Worm (Caenorhabditis elegans) whole organism, late embryonic: ENCODE results near the gene F44G4.7.

Experiments
- F13H6.1 ChIP-seq: sonication (generic microtip); optimal IDR thresholded peaks from 2 replicates; lab custom pipeline; 2016; ENCODE audit warnings: missing genetic modification characterization, missing compliant biosample characterization
- T23F11.4 ChIP-seq: fragments of 200-800 bp; sonication (Bioruptor generic); optimal IDR thresholded peaks from 2 replicates; lab custom pipeline; 2018; ENCODE audit warnings: mild to moderate bottlenecking, missing genetic modification characterization, missing compliant biosample characterization
- ama-1 ChIP-seq: fragments of 150-350 bp; optimal IDR thresholded peaks from 2 replicates; lab custom pipeline; 2014
- ceh-18 ChIP-seq: sonication (generic microtip); optimal IDR thresholded peaks from 2 replicates; lab custom pipeline; 2016; ENCODE audit warnings: missing genetic modification characterization, missing compliant biosample characterization
- ceh-19 ChIP-seq: fragments of 200-800 bp; sonication (Bioruptor generic); optimal IDR thresholded peaks from 2 replicates; lab custom pipeline; 2018; ENCODE audit warnings: mild to moderate bottlenecking, missing genetic modification characterization, missing compliant biosample characterization
- ceh-31 ChIP-seq: sonication (generic microtip); optimal IDR thresholded peaks from 2 replicates; lab custom pipeline; 2016; ENCODE audit warnings: missing genetic modification characterization, missing compliant biosample characterization
- ceh-34 ChIP-seq: sonication (generic microtip); optimal IDR thresholded peaks from 2 replicates; lab custom pipeline; 2016; ENCODE audit warnings: mild to moderate bottlenecking, missing genetic modification characterization, missing compliant biosample characterization
- ceh-45 ChIP-seq: fragments of 200-800 bp; sonication (Bioruptor generic); IDR thresholded peaks from 2 replicates; pipeline ENCODE4 v1.3.6; 2022; ENCODE audit warnings: missing genetic modification reagents, missing genetic modification characterization, missing compliant biosample characterization
- ceh-48 ChIP-seq: sonication (generic microtip); optimal IDR thresholded peaks from 2 replicates; lab custom pipeline; 2016; ENCODE audit warnings: missing genetic modification characterization, inconsistent platforms, missing compliant biosample characterization
- ceh-6 ChIP-seq: fragments of 200-800 bp; sonication (Bioruptor generic); optimal IDR thresholded peaks from 2 replicates; lab custom pipeline; 2018; ENCODE audit warnings: mild to moderate bottlenecking, missing genetic modification characterization, missing compliant biosample characterization
- ceh-9 ChIP-seq: sonication (generic microtip); optimal IDR thresholded peaks from 2 replicates; lab custom pipeline; 2016; ENCODE audit warnings: mild to moderate bottlenecking, missing genetic modification characterization, inconsistent platforms, missing compliant biosample characterization
- che-1 ChIP-seq: sonication (generic microtip); optimal IDR thresholded peaks from 2 replicates; lab custom pipeline; 2016; ENCODE audit warnings: mild to moderate bottlenecking, missing genetic modification characterization, missing compliant biosample characterization
- dmd-4 ChIP-seq: sonication (generic microtip); optimal IDR thresholded peaks from 2 replicates; lab custom pipeline; 2016; ENCODE audit warnings: borderline replicate concordance, missing genetic modification characterization, missing compliant biosample characterization
- elt-4 ChIP-seq: sonication (generic microtip); optimal IDR thresholded peaks from 2 replicates; lab custom pipeline; 2016; ENCODE audit warnings: missing genetic modification characterization, missing compliant biosample characterization
- fax-1 ChIP-seq: sonication (generic microtip); optimal IDR thresholded peaks from 2 replicates; lab custom pipeline; 2016; ENCODE audit warnings: missing genotype, missing genetic modification characterization, missing compliant biosample characterization
- fkh-10 ChIP-seq: fragments of 150-350 bp; optimal IDR thresholded peaks from 2 replicates; lab custom pipeline; 2014; ENCODE audit warnings: missing biosample characterization, missing genetic modification reagents, missing genetic modification characterization
- fkh-6 ChIP-seq: sonication (generic microtip); optimal IDR thresholded peaks from 2 replicates; lab custom pipeline; 2016; ENCODE audit warnings: missing genetic modification characterization, missing compliant biosample characterization
- gmeb-2 ChIP-seq: sonication (generic microtip); optimal IDR thresholded peaks from 2 replicates; lab custom pipeline; 2016; ENCODE audit warnings: missing genetic modification characterization, inconsistent platforms, missing compliant biosample characterization
- hlh-13 ChIP-seq: fragments of 200-800 bp; sonication (Bioruptor generic); optimal IDR thresholded peaks from 2 replicates; lab custom pipeline; 2018; ENCODE audit warnings: mild to moderate bottlenecking, missing genetic modification characterization, missing compliant biosample characterization
- hlh-30 ChIP-seq: sonication (generic microtip); optimal IDR thresholded peaks from 2 replicates; lab custom pipeline; 2017; ENCODE audit warnings: antibody characterized with exemption, missing genetic modification characterization, missing compliant biosample characterization; ENCODE audit not compliant: insufficient read depth
- hlh-6 ChIP-seq: sonication (generic microtip); optimal IDR thresholded peaks from 2 replicates; lab custom pipeline; 2016; ENCODE audit warnings: missing genotype, missing genetic modification characterization, missing compliant biosample characterization
- hlh-8 ChIP-seq: sonication (generic microtip); optimal IDR thresholded peaks from 2 replicates; lab custom pipeline; 2016; ENCODE audit warnings: missing genotype, missing genetic modification characterization, missing compliant biosample characterization
- lin-11 ChIP-seq: fragments of 200-800 bp; sonication (Bioruptor generic); optimal IDR thresholded peaks from 2 replicates; lab custom pipeline; 2018; ENCODE audit warnings: mild to moderate bottlenecking, missing genetic modification characterization, missing compliant biosample characterization
- mec-3 ChIP-seq: sonication (generic microtip); optimal IDR thresholded peaks from 2 replicates; lab custom pipeline; 2016; ENCODE audit warnings: borderline replicate concordance, missing genetic modification characterization, missing compliant biosample characterization
- nhr-11 ChIP-seq: fragments of 150-350 bp; optimal IDR thresholded peaks from 2 replicates; lab custom pipeline; 2014; ENCODE audit warnings: missing biosample characterization, missing genetic modification characterization
- nhr-232 ChIP-seq: sonication (generic microtip); optimal IDR thresholded peaks from 2 replicates; lab custom pipeline; 2016; ENCODE audit warnings: missing genetic modification characterization, missing compliant biosample characterization
- npax-4 ChIP-seq: sonication (generic microtip); optimal IDR thresholded peaks from 2 replicates; lab custom pipeline; 2016; ENCODE audit warnings: missing genetic modification characterization, missing compliant biosample characterization
- pag-3 ChIP-seq: sonication (generic microtip); optimal IDR thresholded peaks from 2 replicates; lab custom pipeline; 2016; ENCODE audit warnings: missing compliant biosample characterization, missing genetic modification characterization, borderline replicate concordance
- pha-2 ChIP-seq: sonication (generic microtip); optimal IDR thresholded peaks from 2 replicates; lab custom pipeline; 2017; ENCODE audit warnings: mild to moderate bottlenecking, missing genetic modification characterization, missing compliant biosample characterization
- ref-2 ChIP-seq: sonication (generic microtip); optimal IDR thresholded peaks from 2 replicates; lab custom pipeline; 2016; ENCODE audit warnings: missing genetic modification characterization, missing compliant biosample characterization
- sdc-2 ChIP-seq: sonication (generic microtip); optimal IDR thresholded peaks from 2 replicates; lab custom pipeline; 2016; ENCODE audit warnings: missing genotype, missing genetic modification characterization, missing compliant biosample characterization
- sox-2 ChIP-seq: fragments of 200-800 bp; sonication (Bioruptor generic); IDR thresholded peaks from 2 replicates; pipeline ENCODE4 v1.3.6; 2022; ENCODE audit warnings: missing genetic modification reagents, missing genetic modification characterization, missing compliant biosample characterization
- sox-4 ChIP-seq: sonication (generic microtip); optimal IDR thresholded peaks from 2 replicates; lab custom pipeline; 2017; ENCODE audit warnings: mild to moderate bottlenecking, missing genetic modification characterization, inconsistent platforms, missing compliant biosample characterization
- syd-9 ChIP-seq: sonication (generic microtip); optimal IDR thresholded peaks from 2 replicates; lab custom pipeline; 2016; ENCODE audit warnings: mild to moderate bottlenecking, missing genetic modification characterization, moderate library complexity, missing compliant biosample characterization
- tbx-2 ChIP-seq: sonication (generic microtip); optimal IDR thresholded peaks from 2 replicates; lab custom pipeline; 2016; ENCODE audit warnings: missing genetic modification characterization, missing compliant biosample characterization
- tbx-7 ChIP-seq: sonication (generic microtip); optimal IDR thresholded peaks from 2 replicates; lab custom pipeline; 2016; ENCODE audit warnings: missing genotype, missing genetic modification characterization, missing compliant biosample characterization
- unc-3 ChIP-seq, 2 experiments: fragments of 200-800 bp in 1 of 2; sonication (Bioruptor generic) in 1 of 2; sonication (generic microtip) in 1 of 2; conservative IDR thresholded peaks in 1 of 2; optimal IDR thresholded peaks in 1 of 2; 2 replicates each; pipeline versions ENCODE4 v1.3.6 to Lab custom; 2016 to 2022; ENCODE audit warnings: missing compliant biosample characterization in 2 of 2, missing genetic modification characterization in 2 of 2, missing genetic modification reagents in 1 of 2
- unc-42 ChIP-seq: sonication (generic microtip); optimal IDR thresholded peaks from 2 replicates; lab custom pipeline; 2016; ENCODE audit warnings: missing genotype, missing genetic modification characterization, missing compliant biosample characterization
- unc-86 ChIP-seq: sonication (generic microtip); optimal IDR thresholded peaks from 2 replicates; lab custom pipeline; 2016; ENCODE audit warnings: missing genetic modification characterization, missing compliant biosample characterization

Gene F44G4.7

DNA sequence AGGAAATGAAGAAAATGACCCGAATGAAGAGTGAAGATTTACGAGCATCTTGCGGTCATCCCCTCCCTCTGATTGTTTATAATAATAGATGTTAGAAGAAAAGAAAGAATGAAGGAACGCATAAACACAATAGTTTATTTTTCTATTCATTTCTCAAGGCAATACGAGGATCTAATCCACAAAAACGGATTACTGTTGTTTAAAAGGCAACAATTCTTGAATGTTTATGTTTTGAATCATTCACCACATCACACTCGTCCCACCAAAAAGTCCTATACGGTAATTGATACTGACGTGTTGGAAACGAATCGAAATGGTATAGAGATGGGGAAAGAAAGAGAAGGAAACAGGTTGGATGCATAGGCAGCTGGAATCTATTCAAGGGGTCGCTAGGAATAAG is 16.7 kb upstream of the F44G4.7 start:
- TF ChIP-seq ama-1 (lab: Kevin White, UChicago) (no peak), nhr-232 (no peak), dmd-4 (tag; lab: Kevin White, UChicago) (no peak), npax-4 (no peak), ceh-6 (GFP tag; lab: Kevin White, UChicago) (no peak), nhr-11 (tag; lab: Kevin White, UChicago) (no peak), mec-3 (tag; lab: Kevin White, UChicago) (no peak), pha-2 (tag; lab: Kevin White, UChicago) (no peak)
- TF ChIP-seq, all 69 proteins: peak for 0

DNA sequence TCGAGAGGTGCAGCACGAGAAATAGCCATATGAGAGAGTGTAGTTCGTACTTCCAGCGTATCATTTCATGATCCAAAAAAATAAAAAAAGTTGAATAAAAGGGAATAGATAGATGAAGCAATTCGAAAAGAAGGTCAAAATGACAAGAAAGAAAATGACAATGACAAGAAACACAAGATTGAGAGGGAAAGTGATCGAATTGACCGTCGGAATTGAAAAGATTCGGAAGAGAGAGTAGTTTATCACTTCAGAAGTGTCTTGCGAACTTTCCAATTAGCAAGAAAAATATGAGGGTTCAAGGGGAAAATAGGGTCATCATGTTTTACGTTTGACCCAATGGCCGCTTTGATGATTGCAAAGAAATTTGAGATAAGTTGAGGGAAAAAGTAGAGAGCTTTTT is 14.7 kb upstream of the F44G4.7 start, which contains the start of gene dep-1:
TSS of gene dep-1 (minus strand) at position 95 of the 400 bp plus-strand sequence.
- TF ChIP-seq elt-4 (tag; lab: Kevin White, UChicago) (no peak), tbx-2 (tag; lab: Kevin White, UChicago) (no peak)

DNA sequence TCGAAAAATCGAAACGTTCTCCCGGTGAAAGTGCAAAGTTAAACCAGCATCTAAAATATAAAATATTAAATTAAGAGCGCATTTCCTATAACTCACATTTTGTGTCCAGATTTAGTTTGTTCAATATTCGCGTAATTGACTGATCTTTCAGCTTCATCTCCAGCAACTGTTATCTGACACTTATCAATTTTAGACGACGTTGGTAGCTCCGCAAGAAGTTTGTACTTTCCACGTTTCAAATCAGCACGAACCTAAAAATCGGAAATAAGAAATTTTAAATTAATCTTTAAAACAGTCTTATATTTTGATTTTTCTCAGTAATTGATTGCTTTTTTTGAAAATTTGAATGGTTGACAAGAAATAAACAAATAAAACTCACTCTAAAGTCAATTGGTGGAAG is 12.7 kb upstream of the F44G4.7 start:
- TF ChIP-seq sox-4 (tag; lab: Kevin White, UChicago), result no peak
- no peak for TF ChIP-seq fax-1 (tag; lab: Kevin White, UChicago)
- TF ChIP-seq mec-3 (tag; lab: Kevin White, UChicago), result no peak
- no peak for TF ChIP-seq ceh-45 (GFP tag; lab: Robert Waterston, UW)
- no peak for TF ChIP-seq che-1 (tag; lab: Kevin White, UChicago)
- TF ChIP-seq pag-3 (tag; lab: Kevin White, UChicago), result no peak
- TF ChIP-seq unc-3 (GFP tag; conservative IDR thresholded peaks at IDR 0.05; lab: Robert Waterston, UW), result no peak
- no peak for TF ChIP-seq unc-3 (tag; optimal IDR thresholded peaks at IDR 0.05; lab: Kevin White, UChicago)
- TF ChIP-seq ceh-48 (tag; lab: Kevin White, UChicago), result no peak
- no peak for TF ChIP-seq npax-4
- TF ChIP-seq sox-2 (GFP tag; lab: Robert Waterston, UW), result no peak
- TF ChIP-seq lin-11 (tag; lab: Kevin White, UChicago), result no peak
- no peak for TF ChIP-seq tbx-7 (tag; lab: Kevin White, UChicago)

DNA sequence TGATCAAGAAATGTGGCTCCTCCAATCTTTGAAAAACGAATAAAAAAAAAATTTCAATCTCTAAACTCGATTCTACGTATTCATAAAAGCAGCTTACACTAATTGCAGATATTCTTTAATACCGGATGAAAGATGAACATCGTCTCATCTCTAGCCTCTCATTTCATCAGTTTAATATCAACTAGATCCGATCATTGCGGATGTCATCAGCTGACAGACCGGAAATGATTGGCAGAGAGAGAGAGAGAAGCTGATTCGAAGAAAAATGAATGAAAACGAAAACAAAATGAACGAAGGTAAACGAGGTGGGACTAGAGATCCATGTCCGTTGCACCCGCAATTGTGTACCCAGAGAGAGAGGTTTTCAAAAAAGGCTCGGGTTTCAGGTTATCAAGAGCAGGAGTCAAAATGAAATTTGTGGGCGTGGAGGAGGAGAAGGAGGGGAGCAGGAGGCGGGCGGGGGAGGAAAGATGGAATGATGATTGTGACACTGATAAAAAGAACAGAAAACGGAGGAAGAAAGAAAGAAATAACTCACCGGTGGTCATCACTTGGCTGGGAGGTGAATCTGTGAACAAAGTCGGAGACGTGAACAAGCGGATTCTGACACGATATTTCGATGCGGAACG is 10.0 kb upstream of the F44G4.7 start:
- TF ChIP-seq ceh-19 (GFP tag; lab: Kevin White, UChicago), result peak; percentile 17
- peak; percentile 1 for TF ChIP-seq ceh-18
- TF ChIP-seq tbx-7 (tag; lab: Kevin White, UChicago), result no peak

DNA sequence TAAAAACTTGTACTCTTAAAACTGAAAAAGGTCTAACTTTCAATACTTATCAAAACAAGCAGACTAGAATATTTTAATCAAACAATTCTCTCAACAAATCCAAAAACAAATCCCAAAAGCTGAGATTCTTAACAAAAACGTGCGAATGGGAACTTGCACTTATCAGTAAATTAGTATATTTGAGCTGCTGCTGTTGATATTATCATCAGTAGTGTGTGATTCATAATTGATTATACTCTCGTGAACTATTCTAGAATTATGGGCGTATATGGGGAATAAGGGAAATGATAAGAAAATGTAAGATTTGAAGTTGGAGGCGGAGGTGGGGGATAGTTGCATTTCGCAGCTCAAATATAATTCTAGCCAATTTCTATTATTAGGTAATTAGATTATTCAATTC is 9.2 kb upstream of the F44G4.7 start:
- TF ChIP-seq unc-42 (no peak), ama-1 (lab: Kevin White, UChicago) (no peak)

DNA sequence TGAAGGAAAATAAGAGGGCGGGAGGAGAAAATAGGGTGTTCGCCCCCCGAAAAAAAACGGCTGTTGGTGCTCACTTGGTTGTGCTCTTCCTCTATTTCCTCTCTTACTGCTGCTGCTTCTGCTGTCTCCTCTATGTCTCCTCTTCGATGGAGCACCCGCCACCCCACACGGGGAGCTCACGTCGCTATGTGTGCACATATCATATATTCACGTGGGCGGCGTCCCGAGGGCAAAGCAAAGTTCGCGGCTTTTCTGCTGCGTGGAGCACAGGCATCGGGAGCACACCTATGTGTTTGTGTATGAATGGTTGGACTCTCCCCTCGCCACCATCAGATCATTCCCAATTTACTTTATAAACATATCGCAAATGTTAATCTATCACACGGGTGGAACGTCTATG is 8.4 kb upstream of the F44G4.7 start:
- TF ChIP-seq gmeb-2 (tag; lab: Kevin White, UChicago), result no peak
- peak; percentile 14 for TF ChIP-seq ref-2
- no peak for TF ChIP-seq lin-11 (tag; lab: Kevin White, UChicago)
- TF ChIP-seq hlh-13 (GFP tag; lab: Kevin White, UChicago), result no peak
- TF ChIP-seq hlh-30 (tag; lab: Kevin White, UChicago), result peak; percentile 65
- no peak for TF ChIP-seq npax-4
- TF ChIP-seq sdc-2 (tag; lab: Kevin White, UChicago), result peak; percentile 39
- no peak for TF ChIP-seq hlh-6
- no peak for TF ChIP-seq fkh-6 (tag; lab: Kevin White, UChicago)
- no peak for TF ChIP-seq tbx-7 (tag; lab: Kevin White, UChicago)
- TF ChIP-seq F13H6.1 (tag; lab: Kevin White, UChicago), result no peak
- TF ChIP-seq ceh-9, result no peak
- peak; percentile 9 for TF ChIP-seq ceh-31
- TF ChIP-seq elt-4 (tag; lab: Kevin White, UChicago), result peak; percentile 23
- TF ChIP-seq ceh-6 (GFP tag; lab: Kevin White, UChicago), result no peak
- TF ChIP-seq ceh-18, result peak; percentile 42
- no peak for TF ChIP-seq sox-4 (tag; lab: Kevin White, UChicago)
- peak; percentile 61 for TF ChIP-seq ceh-34
- TF ChIP-seq unc-86 (tag; lab: Kevin White, UChicago), result no peak
- TF ChIP-seq unc-42, result no peak
- no peak for TF ChIP-seq T23F11.4 (GFP tag; lab: Kevin White, UChicago)
- TF ChIP-seq syd-9 (tag; lab: Kevin White, UChicago), result no peak
- TF ChIP-seq mec-3 (tag; lab: Kevin White, UChicago), result peak; percentile 64
- TF ChIP-seq fkh-10 (GFP tag; lab: Kevin White, UChicago), result no peak
- no peak for TF ChIP-seq hlh-8 (tag; lab: Kevin White, UChicago)
